Fruit fly (Drosophila melanogaster): ENCODE measurements around the gene Agpat2.

Gene Agpat2

dm6 chr2L:8424662-8425208 is 39.1 kb downstream of the Agpat2 start:
- TF ChIP-seq CG17801 (GFP tag; optimal IDR thresholded peaks at IDR 0.05; ENCODE audit: partially characterized antibody) = no peak

- no peak for TF ChIP-seq CG17801 (GFP tag; optimal IDR thresholded peaks at IDR 0.05; ENCODE audit: partially characterized antibody)
Measured at dm6 chr2L:8424090-8424470, 39.7 kb downstream of the Agpat2 start.

dm6 chr2L:8423460-8424089 is 40.2 kb downstream of the Agpat2 start:
- TF ChIP-seq CG17801 (GFP tag; optimal IDR thresholded peaks at IDR 0.05; ENCODE audit: partially characterized antibody) = no peak

- no peak for TF ChIP-seq CG17801 (GFP tag; optimal IDR thresholded peaks at IDR 0.05; ENCODE audit: partially characterized antibody)
Measured at dm6 chr2L:8423047-8423446, 40.7 kb downstream of the Agpat2 start.

dm6 chr2L:8421717-8422116 is 42.1 kb downstream of the Agpat2 start:
- TF ChIP-seq CG17801 (GFP tag; optimal IDR thresholded peaks at IDR 0.05; ENCODE audit: partially characterized antibody) = no peak

dm6 chr2L:8420259-8420930 is 43.4 kb downstream of the Agpat2 start:
- no peak for TF ChIP-seq CG17801 (GFP tag; optimal IDR thresholded peaks at IDR 0.05; ENCODE audit: partially characterized antibody)

- TF ChIP-seq CG17801 (GFP tag; optimal IDR thresholded peaks at IDR 0.05; ENCODE audit: partially characterized antibody) = no peak
Measured at dm6 chr2L:8419382-8419940, 44.3 kb downstream of the Agpat2 start.

- no peak for TF ChIP-seq CG17801 (GFP tag; optimal IDR thresholded peaks at IDR 0.05; ENCODE audit: partially characterized antibody)
Measured at dm6 chr2L:8418113-8418885, 45.5 kb downstream of the Agpat2 start.

- TF ChIP-seq CG17801 (GFP tag; optimal IDR thresholded peaks at IDR 0.05; ENCODE audit: partially characterized antibody) = no peak
Measured at dm6 chr2L:8417562-8417961, 46.2 kb downstream of the Agpat2 start.

dm6 chr2L:8416350-8417046 is 47.3 kb downstream of the Agpat2 start:
- peak; percentile 41 for TF ChIP-seq CG17801 (GFP tag; optimal IDR thresholded peaks at IDR 0.05; ENCODE audit: partially characterized antibody)

- TF ChIP-seq CG17801 (GFP tag; optimal IDR thresholded peaks at IDR 0.05; ENCODE audit: partially characterized antibody) = peak; percentile 70
Measured at dm6 chr2L:8414887-8415883, 48.6 kb downstream of the Agpat2 start, which contains the start of the genes CG13398 and Akap200. CG13398 (minus strand) TSS chr2L:8415256. Akap200 (plus strand) TSS chr2L:8415690.

dm6 chr2L:8411530-8411929 is 52.3 kb downstream of the Agpat2 start, which contains the start of gene Naglu:
Naglu (minus strand) TSS chr2L:8411868.
- no peak for TF ChIP-seq CG17801 (GFP tag; optimal IDR thresholded peaks at IDR 0.05; ENCODE audit: partially characterized antibody)

Measured in ovary, adult (tissue).